Worm (Caenorhabditis elegans) whole organism, midembryonic: Measurements from ENCODE around the gene vab-9.

ENCODE experiments used
- T22C8.4 ChIP-seq: fragments of 200-800 bp; sonication (Bioruptor generic); IDR thresholded peaks from 2 replicates; pipeline ENCODE4 v1.3.6; 2022; ENCODE audit warnings: missing genetic modification characterization, missing compliant biosample characterization
- flt-1 ChIP-seq: fragments of 200-800 bp; sonication (Bioruptor generic); IDR thresholded peaks from 2 replicates; pipeline ENCODE4 v1.3.6; 2022; ENCODE audit warnings: missing genetic modification characterization, missing compliant biosample characterization
- klf-2 ChIP-seq: fragments of 200-800 bp; sonication (Bioruptor generic); conservative IDR thresholded peaks from 2 replicates; pipeline ENCODE4 v1.3.6; 2022; ENCODE audit warnings: missing genetic modification reagents, missing genetic modification characterization, missing compliant biosample characterization
- med-1 ChIP-seq: sonication (generic microtip); optimal IDR thresholded peaks from 2 replicates; lab custom pipeline; 2017; ENCODE audit warnings: missing genetic modification characterization, mild to moderate bottlenecking, missing compliant biosample characterization, antibody characterized with exemption, missing genetic modification reagents; ENCODE audit not compliant: insufficient read depth
- ref-1 ChIP-seq: fragments of 200-800 bp; sonication (Bioruptor generic); conservative IDR thresholded peaks from 2 replicates; pipeline ENCODE4 v1.3.6; 2022; ENCODE audit warnings: missing genetic modification reagents, missing genetic modification characterization, missing compliant biosample characterization
- tab-1 ChIP-seq: fragments of 200-800 bp; sonication (Bioruptor generic); IDR thresholded peaks from 2 replicates; pipeline ENCODE4 v1.3.6; 2022; ENCODE audit warnings: missing genetic modification characterization, missing compliant biosample characterization
- ztf-23 ChIP-seq: fragments of 200-800 bp; sonication (Bioruptor generic); IDR thresholded peaks from 2 replicates; pipeline ENCODE4 v1.3.6; 2022; ENCODE audit warnings: missing genetic modification reagents, missing genetic modification characterization, missing compliant biosample characterization
- ztf-29 ChIP-seq: fragments of 200-800 bp; sonication (Bioruptor generic); IDR thresholded peaks from 2 replicates; pipeline ENCODE4 v1.3.6; 2022; ENCODE audit warnings: missing genetic modification reagents, missing genetic modification characterization, missing compliant biosample characterization

DNA sequence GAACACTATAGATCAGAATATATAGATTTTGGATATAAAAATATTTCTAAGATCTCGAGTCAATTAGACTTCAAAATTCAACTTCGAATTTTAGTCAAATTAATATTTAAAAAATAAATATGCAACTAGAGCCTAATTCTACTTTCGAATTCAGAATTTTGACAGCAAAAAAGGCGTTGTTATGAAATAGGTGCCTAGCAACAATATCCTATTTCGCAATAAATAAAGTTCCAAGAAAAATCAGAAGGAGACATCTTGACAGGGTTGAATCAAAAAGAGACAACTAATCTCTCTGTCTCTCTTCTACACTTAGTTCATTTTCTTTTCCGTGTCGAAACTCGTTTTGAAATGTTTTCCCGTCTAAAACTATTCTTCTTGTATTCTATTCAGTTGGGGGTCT is 37.9 kb upstream of the vab-9 start:
- TF ChIP-seq T22C8.4 (GFP tag; lab: Robert Waterston, UW) = no peak
- TF ChIP-seq flt-1 = no peak
- no peak for TF ChIP-seq med-1 (GFP tag; lab: Kevin White, UChicago)
- no peak for TF ChIP-seq klf-2 (GFP tag; lab: Robert Waterston, UW)
- no peak for TF ChIP-seq ztf-29 (GFP tag; lab: Robert Waterston, UW)
- TF ChIP-seq ref-1 (GFP tag; lab: Robert Waterston, UW) = no peak
- no peak for TF ChIP-seq ztf-23 (GFP tag; lab: Robert Waterston, UW)
- no peak for TF ChIP-seq tab-1 (GFP tag; lab: Robert Waterston, UW)
